Fruit fly (Drosophila melanogaster) S2 (cell line): ENCODE measurements around the gene CG14143.

Experiments
- CG8478 ChIP-seq: fragments of >200 bp; optimal IDR thresholded peaks from 2 replicates; lab custom pipeline; 2018
- CTCF ChIP-seq, 2 experiments: fragments of >200 bp; optimal IDR thresholded peaks; 2 replicates each; lab custom pipeline; 2018

dm6 chr3L:11091943-11092609 is 42.7 kb upstream of the CG14143 start:
- no peak for TF ChIP-seq CTCF (optimal IDR thresholded peaks at IDR 0.05; lab: Kevin White, UChicago)
- TF ChIP-seq CG8478 (lab: Kevin White, UChicago): no peak
